Fruit fly (Drosophila melanogaster) whole organism, embryonic: ENCODE measurements around the gene Irbp.

Experiments
- Atf3 ChIP-seq: fragments of 200-800 bp; sonication (Bioruptor generic); optimal IDR thresholded peaks from 3 replicates; lab custom pipeline; 2016; ENCODE audit warnings: missing biosample characterization, missing genetic modification characterization
- B-H2 ChIP-seq: fragments of 200-800 bp; sonication (Bioruptor generic); optimal IDR thresholded peaks from 2 replicates; lab custom pipeline; 2018; ENCODE audit warnings: missing biosample characterization, mild to moderate bottlenecking, missing genetic modification characterization
- CG10274 ChIP-seq: fragments of 200-800 bp; sonication (Bioruptor generic); optimal IDR thresholded peaks from 3 replicates; lab custom pipeline; 2017; ENCODE audit warnings: missing biosample characterization, mild to moderate bottlenecking, missing genetic modification characterization
- CG11247 ChIP-seq: fragments of 200-800 bp; sonication (Bioruptor generic); IDR thresholded peaks from 2 replicates; pipeline ENCODE4 v1.3.6; 2022; ENCODE audit warnings: missing biosample characterization, missing genetic modification characterization
- CG12236 ChIP-seq: fragments of 200-800 bp; sonication (Bioruptor generic); optimal IDR thresholded peaks from 2 replicates; lab custom pipeline; 2016; ENCODE audit warnings: missing biosample characterization, missing genetic modification characterization
- CG12659 ChIP-seq: fragments of 200-800 bp; sonication (Bioruptor generic); optimal IDR thresholded peaks from 3 replicates; lab custom pipeline; 2017; ENCODE audit warnings: mild to moderate bottlenecking, missing biosample characterization, missing genetic modification reagents, missing genetic modification characterization
- CG12942 ChIP-seq: fragments of 200-800 bp; sonication (Bioruptor generic); optimal IDR thresholded peaks from 3 replicates; lab custom pipeline; 2016; ENCODE audit warnings: missing biosample characterization, missing genetic modification characterization
- CG14050 ChIP-seq: fragments of 200-800 bp; sonication (Bioruptor generic); IDR thresholded peaks from 3 replicates; pipeline ENCODE4 v1.3.6; 2022; ENCODE audit warnings: missing biosample characterization, missing genetic modification characterization
- CG14667 ChIP-seq: fragments of 200-800 bp; sonication (Bioruptor generic); IDR thresholded peaks from 2 replicates; pipeline ENCODE4 v1.3.6; 2022; ENCODE audit warnings: missing biosample characterization, missing genetic modification characterization
- CG15011 ChIP-seq: fragments of 200-800 bp; sonication (Bioruptor generic); optimal IDR thresholded peaks from 3 replicates; lab custom pipeline; 2018; ENCODE audit warnings: missing biosample characterization, mild to moderate bottlenecking, missing genetic modification characterization
- CG1792 ChIP-seq: fragments of 200-800 bp; sonication (Bioruptor generic); optimal IDR thresholded peaks from 2 replicates; lab custom pipeline; 2016; ENCODE audit warnings: missing biosample characterization, missing genetic modification characterization
- CG2116 ChIP-seq: fragments of 200-800 bp; sonication (Bioruptor generic); optimal IDR thresholded peaks from 3 replicates; lab custom pipeline; 2018; ENCODE audit warnings: missing biosample characterization, mild to moderate bottlenecking, missing genetic modification characterization
- CG30431 ChIP-seq: fragments of 200-800 bp; sonication (Bioruptor generic); optimal IDR thresholded peaks from 2 replicates; lab custom pipeline; 2017; ENCODE audit warnings: missing biosample characterization, missing genetic modification characterization
- CG31365 ChIP-seq: fragments of 200-800 bp; sonication (Bioruptor generic); optimal IDR thresholded peaks from 2 replicates; lab custom pipeline; 2018; ENCODE audit warnings: missing biosample characterization, mild to moderate bottlenecking, missing genetic modification characterization
- CG3281 ChIP-seq: fragments of 200-800 bp; sonication (Bioruptor generic); optimal IDR thresholded peaks from 3 replicates; lab custom pipeline; 2017; ENCODE audit warnings: missing biosample characterization, mild to moderate bottlenecking, missing genetic modification characterization
- CG4820 ChIP-seq: fragments of 200-800 bp; sonication (Bioruptor generic); optimal IDR thresholded peaks from 3 replicates; lab custom pipeline; 2016; ENCODE audit warnings: missing biosample characterization, missing genetic modification characterization
- CG4854 ChIP-seq: fragments of 200-800 bp; sonication (Bioruptor generic); optimal IDR thresholded peaks from 2 replicates; lab custom pipeline; 2016; ENCODE audit warnings: missing biosample characterization, missing genetic modification characterization, inconsistent platforms
- CG5245 ChIP-seq: fragments of 200-800 bp; sonication (Bioruptor generic); optimal IDR thresholded peaks from 3 replicates; lab custom pipeline; 2016; ENCODE audit warnings: missing biosample characterization, missing genetic modification characterization
- CG6254 ChIP-seq: fragments of 200-800 bp; sonication (Bioruptor generic); optimal IDR thresholded peaks from 3 replicates; lab custom pipeline; 2017; ENCODE audit warnings: mild to moderate bottlenecking, missing biosample characterization, missing genetic modification reagents, missing genetic modification characterization
- CG6689 ChIP-seq: fragments of 200-800 bp; sonication (Bioruptor generic); IDR thresholded peaks from 2 replicates; pipeline ENCODE4 v1.3.6; 2022; ENCODE audit warnings: missing biosample characterization, missing genetic modification characterization
- CG8924 ChIP-seq: fragments of 200-800 bp; optimal IDR thresholded peaks from 3 replicates; lab custom pipeline; 2019; ENCODE audit warnings: missing biosample characterization, mild to moderate bottlenecking, missing genetic modification characterization, moderate library complexity
- CG9797 ChIP-seq: fragments of 200-800 bp; sonication (Bioruptor generic); optimal IDR thresholded peaks from 3 replicates; lab custom pipeline; 2018; ENCODE audit warnings: missing biosample characterization, mild to moderate bottlenecking, missing genetic modification characterization
- Camta ChIP-seq: fragments of 200-800 bp; sonication (Bioruptor generic); optimal IDR thresholded peaks from 2 replicates; lab custom pipeline; 2016; ENCODE audit warnings: missing biosample characterization, missing genetic modification characterization
- CkIIα-i1 ChIP-seq: fragments of 200-800 bp; sonication (Bioruptor generic); IDR thresholded peaks from 2 replicates; pipeline ENCODE4 v1.3.6; 2022; ENCODE audit warnings: missing biosample characterization, missing genetic modification characterization
- D19B ChIP-seq: fragments of 200-800 bp; sonication (Bioruptor generic); optimal IDR thresholded peaks from 2 replicates; lab custom pipeline; 2017; ENCODE audit warnings: missing biosample characterization, mild to moderate bottlenecking, missing genetic modification characterization
- Dll ChIP-seq: fragments of 200-800 bp; sonication (Bioruptor generic); IDR thresholded peaks from 4 replicates; pipeline ENCODE4 v1.3.6; 2022; ENCODE audit warnings: missing biosample characterization, missing genetic modification characterization; ENCODE audit not compliant: partially characterized antibody
- Eip74EF ChIP-seq, 2 experiments: fragments of 200-800 bp in 1 of 2; fragments of >200 bp in 1 of 2; sonication (Bioruptor generic) in 1 of 2; optimal IDR thresholded peaks; 2 replicates each; lab custom pipeline; 2017 to 2019; ENCODE audit warnings: missing biosample characterization in 2 of 2, missing genetic modification characterization in 2 of 2, mild to moderate bottlenecking in 1 of 2, moderate library complexity in 1 of 2
- Fer3 ChIP-seq: fragments of 200-800 bp; sonication (Bioruptor generic); optimal IDR thresholded peaks from 2 replicates; lab custom pipeline; 2018; ENCODE audit warnings: missing biosample characterization, mild to moderate bottlenecking, missing genetic modification characterization, moderate library complexity
- HHEX ChIP-seq: fragments of 200-800 bp; sonication (Bioruptor generic); optimal IDR thresholded peaks from 3 replicates; lab custom pipeline; 2017; ENCODE audit warnings: missing biosample characterization, mild to moderate bottlenecking, missing genetic modification characterization, missing genetic modification reagents
- Myb ChIP-seq: fragments of 200-800 bp; sonication (Bioruptor generic); optimal IDR thresholded peaks from 2 replicates; lab custom pipeline; 2016; ENCODE audit warnings: missing biosample characterization, missing genetic modification characterization
- NFAT ChIP-seq: fragments of 200-800 bp; sonication (Bioruptor generic); IDR thresholded peaks from 2 replicates; pipeline ENCODE4 v1.3.6; 2022; ENCODE audit warnings: missing biosample characterization, missing genetic modification characterization
- Side ChIP-seq: fragments of 200-800 bp; sonication (Bioruptor generic); optimal IDR thresholded peaks from 2 replicates; lab custom pipeline; 2016; ENCODE audit warnings: missing biosample characterization, missing genetic modification characterization
- Ssrp ChIP-seq: fragments of 200-800 bp; sonication (Bioruptor generic); optimal IDR thresholded peaks from 2 replicates; lab custom pipeline; 2018; ENCODE audit warnings: missing biosample characterization, mild to moderate bottlenecking, missing genetic modification characterization, moderate library complexity
- TFAM ChIP-seq: fragments of 200-800 bp; sonication (Bioruptor generic); optimal IDR thresholded peaks from 2 replicates; lab custom pipeline; 2017; ENCODE audit warnings: missing biosample characterization, missing genetic modification characterization, inconsistent platforms
- bbx ChIP-seq: fragments of 200-800 bp; sonication (Bioruptor generic); IDR thresholded peaks from 2 replicates; pipeline ENCODE4 v1.3.6; 2022; ENCODE audit warnings: missing biosample characterization, missing genetic modification characterization; ENCODE audit not compliant: partially characterized antibody
- cad ChIP-seq: fragments of >200 bp; optimal IDR thresholded peaks from 2 replicates; lab custom pipeline; 2017; ENCODE audit warnings: missing biosample characterization, missing genetic modification characterization
- cg ChIP-seq: fragments of 200-800 bp; sonication (Bioruptor generic); optimal IDR thresholded peaks from 3 replicates; lab custom pipeline; 2019; ENCODE audit warnings: missing biosample characterization, mild to moderate bottlenecking, missing genetic modification characterization, moderate library complexity
- ci ChIP-seq: fragments of 200-800 bp; sonication (Bioruptor generic); IDR thresholded peaks from 3 replicates; pipeline ENCODE4 v1.3.6; 2022; ENCODE audit warnings: missing biosample characterization, missing genetic modification characterization
- dati ChIP-seq: fragments of 200-800 bp; sonication (Bioruptor generic); IDR thresholded peaks from 2 replicates; pipeline ENCODE4 v1.3.6; 2022; ENCODE audit warnings: missing biosample characterization, missing genetic modification characterization
- emc ChIP-seq: fragments of 200-800 bp; sonication (Bioruptor generic); optimal IDR thresholded peaks from 2 replicates; lab custom pipeline; 2016; ENCODE audit warnings: missing biosample characterization, missing genetic modification characterization
- fd64A ChIP-seq: fragments of 200-800 bp; sonication (Bioruptor generic); optimal IDR thresholded peaks from 3 replicates; lab custom pipeline; 2018; ENCODE audit warnings: missing biosample characterization, mild to moderate bottlenecking, missing genetic modification characterization
- hb ChIP-seq: fragments of 200-800 bp; sonication (Bioruptor generic); IDR thresholded peaks from 3 replicates; pipeline ENCODE4 v1.3.6; 2022; ENCODE audit warnings: missing biosample characterization, missing genetic modification characterization; ENCODE audit not compliant: partially characterized antibody
- lab ChIP-seq: fragments of 200-800 bp; sonication (Bioruptor generic); optimal IDR thresholded peaks from 3 replicates; lab custom pipeline; 2017; ENCODE audit warnings: missing biosample characterization, missing genetic modification characterization, mild to moderate bottlenecking, moderate library complexity, missing genetic modification reagents
- pfk ChIP-seq: fragments of 200-800 bp; sonication (Bioruptor generic); optimal IDR thresholded peaks from 2 replicates; lab custom pipeline; 2018; ENCODE audit warnings: missing biosample characterization, mild to moderate bottlenecking, missing genetic modification characterization, moderate library complexity
- pzg ChIP-seq: fragments of 200-800 bp; sonication (Bioruptor generic); optimal IDR thresholded peaks from 3 replicates; lab custom pipeline; 2018; ENCODE audit warnings: missing biosample characterization, mild to moderate bottlenecking, missing genetic modification characterization, moderate library complexity
- scrt ChIP-seq: fragments of 200-800 bp; sonication (Bioruptor generic); optimal IDR thresholded peaks from 2 replicates; lab custom pipeline; 2018; ENCODE audit warnings: missing biosample characterization, mild to moderate bottlenecking, missing genetic modification characterization, moderate library complexity
- tup ChIP-seq: fragments of 200-800 bp; sonication (Bioruptor generic); optimal IDR thresholded peaks from 2 replicates; lab custom pipeline; 2016; ENCODE audit warnings: missing biosample characterization, mild to moderate bottlenecking, missing genetic modification characterization, moderate library complexity
- twi ChIP-seq: fragments of 200-800 bp; optimal IDR thresholded peaks from 2 replicates; lab custom pipeline; 2019; ENCODE audit warnings: missing biosample characterization, mild to moderate bottlenecking, missing genetic modification characterization, moderate library complexity
- zfh2 ChIP-seq: fragments of 200-800 bp; sonication (Bioruptor generic); optimal IDR thresholded peaks from 2 replicates; lab custom pipeline; 2016; ENCODE audit warnings: missing biosample characterization, missing genetic modification characterization

Gene Irbp

dm6 chr3R:11435537-11436234, 25.8 kb downstream of the Irbp start, which contains the start of the genes Exd2 and CG5281 (continued):
- TF ChIP-seq hb (GFP tag; lab: Robert Waterston, UW) (no peak), CG1792 (no peak), CG12659 (GFP tag; lab: Kevin White, UChicago) (peak; percentile 75), CG6254 (GFP tag; lab: Kevin White, UChicago) (peak; percentile 4), CG10274 (GFP tag; lab: Kevin White, UChicago) (no peak), Ssrp (tag; lab: Kevin White, UChicago) (peak; percentile 32), scrt (GFP tag; lab: Kevin White, UChicago) (no peak), pzg (GFP tag; lab: Kevin White, UChicago) (peak; percentile 61), NFAT (GFP tag; lab: Robert Waterston, UW) (no peak), CG30431 (GFP tag; lab: Kevin White, UChicago) (no peak), CG12942 (GFP tag; lab: Kevin White, UChicago) (peak; percentile 20), twi (tag; lab: Kevin White, UChicago) (peak; percentile 47), CG3281 (GFP tag; lab: Kevin White, UChicago) (peak; percentile 44), Eip74EF (GFP tag; optimal IDR thresholded peaks at IDR 0.05; lab: Kevin White, UChicago) (no peak), CG5245 (GFP tag; lab: Kevin White, UChicago) (peak; percentile 14), emc (GFP tag; lab: Kevin White, UChicago) (no peak), CG15011 (no peak), HHEX (peak; percentile 45), CG11247 (GFP tag; lab: Robert Waterston, UW) (no peak), pfk (GFP tag; lab: Kevin White, UChicago) (no peak), dati (no peak), lab (GFP tag; lab: Kevin White, UChicago) (no peak), CG4820 (GFP tag; lab: Kevin White, UChicago) (no peak), cad (GFP tag; lab: Kevin White, UChicago) (no peak), CG14050 (GFP tag; lab: Robert Waterston, UW) (0 out of 3 replicates have a peak, but pooled peaks have one; percentile 23), CG4854 (GFP tag; lab: Kevin White, UChicago) (peak; percentile 22), Dll (peak; percentile 65; the same call in 3 of the 4 replicates), bbx (GFP tag; lab: Robert Waterston, UW) (no peak), CG14667 (GFP tag; lab: Robert Waterston, UW) (no peak), CkIIα-i1 (GFP tag; lab: Robert Waterston, UW) (no peak), tup (no peak), Fer3 (peak; percentile 63), CG6689 (GFP tag; lab: Robert Waterston, UW) (peak; percentile 48), fd64A (GFP tag; lab: Kevin White, UChicago) (no peak), Side (GFP tag; lab: Kevin White, UChicago) (peak; percentile 58), cg (GFP tag; lab: Kevin White, UChicago) (no peak), CG2116 (GFP tag; lab: Kevin White, UChicago) (peak; percentile 87), CG31365 (tag; lab: Kevin White, UChicago) (no peak), TFAM (no peak), ci (GFP tag; lab: Robert Waterston, UW) (peak; percentile 77; the same call in 2 of the 3 replicates), Camta (GFP tag; lab: Kevin White, UChicago) (peak; percentile 39), zfh2 (GFP tag; lab: Kevin White, UChicago) (peak; percentile 55), CG8924 (peak; percentile 38), CG12236 (GFP tag; lab: Kevin White, UChicago) (peak; percentile 43), D19B (GFP tag; lab: Kevin White, UChicago) (no peak), Myb (peak; percentile 95), B-H2 (peak; percentile 44), CG9797 (GFP tag; lab: Kevin White, UChicago) (peak; percentile 36), Atf3 (GFP tag; lab: Kevin White, UChicago) (peak; percentile 65)
